Fruit fly (Drosophila melanogaster) whole organism, pupa: Measurements from ENCODE around the gene Gr68a.

Experiments used
- CG10348 ChIP-seq: fragments of 200-800 bp; sonication (Bioruptor generic); IDR thresholded peaks from 2 replicates; pipeline ENCODE4 v1.3.6; 2022; ENCODE audit warnings: missing biosample characterization, missing genetic modification characterization
- CG15710 ChIP-seq: fragments of 200-800 bp; sonication (Bioruptor generic); optimal IDR thresholded peaks from 2 replicates; lab custom pipeline; 2018; ENCODE audit warnings: missing biosample characterization, mild to moderate bottlenecking, missing genetic modification characterization, moderate library complexity
- CG8301 ChIP-seq: fragments of 200-800 bp; sonication (Bioruptor generic); optimal IDR thresholded peaks from 2 replicates; lab custom pipeline; 2018; ENCODE audit warnings: missing biosample characterization, mild to moderate bottlenecking, missing genetic modification characterization
- Ets98B ChIP-seq: fragments of 200-800 bp; sonication (Bioruptor generic); IDR thresholded peaks from 2 replicates; pipeline ENCODE4 v1.3.6; 2022; ENCODE audit warnings: missing biosample characterization, missing genetic modification characterization
- Pif1A ChIP-seq: fragments of 200-800 bp; sonication (Bioruptor generic); optimal IDR thresholded peaks from 3 replicates; lab custom pipeline; 2016; ENCODE audit warnings: missing biosample characterization, missing genetic modification characterization
- Pif1B ChIP-seq: fragments of 200-800 bp; sonication (Bioruptor generic); optimal IDR thresholded peaks from 3 replicates; lab custom pipeline; 2016; ENCODE audit warnings: missing biosample characterization, missing genetic modification characterization
- Snoo ChIP-seq: fragments of 200-800 bp; sonication (Bioruptor generic); optimal IDR thresholded peaks from 3 replicates; lab custom pipeline; 2017; ENCODE audit warnings: missing biosample characterization, mild to moderate bottlenecking, missing genetic modification characterization, inconsistent platforms
- fd96Ca ChIP-seq: fragments of 200-800 bp; sonication (Bioruptor generic); IDR thresholded peaks from 3 replicates; pipeline ENCODE4 v1.3.6; 2022; ENCODE audit warnings: missing biosample characterization, missing genetic modification characterization
- rn ChIP-seq: fragments of 200-800 bp; sonication (Bioruptor generic); IDR thresholded peaks from 2 replicates; pipeline ENCODE4 v1.3.6; 2022; ENCODE audit warnings: missing biosample characterization, missing genetic modification characterization

DNA sequence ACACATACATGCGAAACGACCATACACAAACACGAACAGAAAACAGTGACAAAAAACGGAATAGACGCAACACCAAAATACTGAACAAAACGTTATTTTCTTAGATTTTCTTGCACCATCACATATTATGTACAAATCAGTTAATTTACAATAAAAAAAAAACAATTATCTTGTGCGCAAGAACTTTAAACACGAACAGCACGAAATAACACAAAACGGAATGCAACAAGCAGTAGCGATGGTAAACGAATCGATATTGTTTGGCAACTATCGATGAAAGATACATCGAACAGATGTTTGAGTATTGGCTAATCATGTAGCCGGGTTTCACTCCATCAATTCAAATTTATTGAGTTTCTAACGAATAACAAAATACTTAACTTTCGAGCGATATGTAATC lies 38.7 kb downstream of the Gr68a start, which contains the start of gene Pi3K68D:
- TF ChIP-seq Pif1B (GFP tag; lab: Kevin White, UChicago) (no peak), CG15710 (tag; lab: Kevin White, UChicago) (no peak), rn (GFP tag; lab: Robert Waterston, UW) (no peak), CG10348 (GFP tag; lab: Robert Waterston, UW) (no peak), Snoo (no peak), CG8301 (tag; lab: Kevin White, UChicago) (no peak), Pif1A (GFP tag; lab: Kevin White, UChicago) (no peak), fd96Ca (GFP tag; lab: Robert Waterston, UW) (no peak), Ets98B (GFP tag; lab: Robert Waterston, UW) (no peak)
